Fruit fly (Drosophila melanogaster) S2 (cell line): Measurements from ENCODE around the gene CG14966.

Source experiments
- CG8478 ChIP-seq: fragments of >200 bp; optimal IDR thresholded peaks from 2 replicates; lab custom pipeline; 2018
- CTCF ChIP-seq, 2 experiments: fragments of >200 bp; optimal IDR thresholded peaks; 2 replicates each; lab custom pipeline; 2018

DNA sequence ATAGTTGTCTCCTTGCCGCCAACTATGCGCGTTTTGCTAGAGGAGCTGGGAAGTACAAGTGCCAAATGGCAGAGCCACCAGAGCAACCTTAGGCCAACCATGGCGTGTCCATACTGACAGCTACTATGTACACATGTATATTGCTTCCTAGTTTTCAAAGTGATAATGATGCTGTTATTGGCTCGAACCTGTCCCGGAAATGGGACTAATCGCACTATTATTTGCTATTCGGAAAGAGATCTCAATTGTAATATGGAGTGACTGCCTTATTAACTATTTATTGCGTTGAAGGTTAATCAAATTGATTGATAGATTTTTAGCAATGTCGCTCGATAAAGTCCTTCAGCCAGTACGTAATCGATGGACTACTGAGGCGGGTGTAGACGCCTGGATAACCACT lies 6.9 kb upstream of the CG14966 start, which contains the start of gene CG33159:
- TF ChIP-seq CG8478 (lab: Kevin White, UChicago) = no peak
- TF ChIP-seq CTCF (optimal IDR thresholded peaks at IDR 0.05; lab: Kevin White, UChicago) = no peak
